Fruit fly (Drosophila melanogaster) whole organism, embryonic: ENCODE results near the gene NELF-B.

ENCODE experiments used
- BEAF-32 ChIP-seq: fragments of 200-800 bp; sonication (Bioruptor generic); optimal IDR thresholded peaks from 3 replicates; lab custom pipeline; 2017; ENCODE audit warnings: missing biosample characterization, missing genetic modification characterization, mild to moderate bottlenecking, moderate library complexity, missing genetic modification reagents
- CG10274 ChIP-seq: fragments of 200-800 bp; sonication (Bioruptor generic); optimal IDR thresholded peaks from 3 replicates; lab custom pipeline; 2017; ENCODE audit warnings: missing biosample characterization, mild to moderate bottlenecking, missing genetic modification characterization
- CG10959 ChIP-seq: fragments of 200-800 bp; sonication (Bioruptor generic); IDR thresholded peaks from 2 replicates; pipeline ENCODE4 v1.3.6; 2022; ENCODE audit warnings: missing biosample characterization, missing genetic modification characterization
- CG12104 ChIP-seq: fragments of 200-800 bp; sonication (Bioruptor generic); optimal IDR thresholded peaks from 3 replicates; lab custom pipeline; 2016; ENCODE audit warnings: missing biosample characterization, missing genetic modification characterization
- CG12155 ChIP-seq: fragments of 200-800 bp; sonication (Bioruptor generic); optimal IDR thresholded peaks from 3 replicates; lab custom pipeline; 2016; ENCODE audit warnings: missing biosample characterization, missing genetic modification characterization
- CG12219 ChIP-seq: fragments of 200-800 bp; sonication (Bioruptor generic); optimal IDR thresholded peaks from 3 replicates; lab custom pipeline; 2018; ENCODE audit warnings: missing biosample characterization, mild to moderate bottlenecking, missing genetic modification characterization
- CG13296 ChIP-seq: fragments of 200-800 bp; sonication (Bioruptor generic); optimal IDR thresholded peaks from 3 replicates; lab custom pipeline; 2018; ENCODE audit warnings: missing biosample characterization, mild to moderate bottlenecking, missing genetic modification characterization
- CG14860 ChIP-seq: fragments of 200-800 bp; sonication (Bioruptor generic); IDR thresholded peaks from 3 replicates; pipeline ENCODE4 v1.3.6; 2022; ENCODE audit warnings: missing biosample characterization, missing genetic modification characterization; ENCODE audit not compliant: partially characterized antibody
- CG15514 ChIP-seq: fragments of 200-800 bp; sonication (Bioruptor generic); optimal IDR thresholded peaks from 3 replicates; lab custom pipeline; 2017; ENCODE audit warnings: missing biosample characterization, missing genetic modification characterization, mild to moderate bottlenecking, moderate library complexity, missing genetic modification reagents
- CG16863 ChIP-seq: fragments of 200-800 bp; sonication (Bioruptor generic); optimal IDR thresholded peaks from 3 replicates; lab custom pipeline; 2016; ENCODE audit warnings: missing biosample characterization, missing genetic modification characterization
- CG17568 ChIP-seq: fragments of 200-800 bp; sonication (Bioruptor generic); optimal IDR thresholded peaks from 2 replicates; lab custom pipeline; 2018; ENCODE audit warnings: missing biosample characterization, mild to moderate bottlenecking, missing genetic modification characterization, moderate library complexity
- CG17612 ChIP-seq: fragments of 200-800 bp; sonication (Bioruptor generic); IDR thresholded peaks from 2 replicates; pipeline ENCODE4 v1.3.6; 2022; ENCODE audit warnings: missing biosample characterization, missing genetic modification characterization
- CG18476 ChIP-seq: fragments of 200-800 bp; sonication (Bioruptor generic); optimal IDR thresholded peaks from 2 replicates; lab custom pipeline; 2016; ENCODE audit warnings: missing biosample characterization, mild to moderate bottlenecking, missing genetic modification characterization
- CG2116 ChIP-seq: fragments of 200-800 bp; sonication (Bioruptor generic); optimal IDR thresholded peaks from 3 replicates; lab custom pipeline; 2018; ENCODE audit warnings: missing biosample characterization, mild to moderate bottlenecking, missing genetic modification characterization
- CG2678 ChIP-seq: fragments of 200-800 bp; sonication (Bioruptor generic); optimal IDR thresholded peaks from 3 replicates; lab custom pipeline; 2019; ENCODE audit warnings: missing biosample characterization, mild to moderate bottlenecking, missing genetic modification characterization, moderate library complexity
- CG32767 ChIP-seq: fragments of 200-800 bp; sonication (Bioruptor generic); IDR thresholded peaks from 2 replicates; pipeline ENCODE4 v1.3.6; 2022; ENCODE audit warnings: missing biosample characterization, missing genetic modification characterization
- CG32772 ChIP-seq: fragments of 200-800 bp; sonication (Bioruptor generic); IDR thresholded peaks from 2 replicates; pipeline ENCODE4 v1.3.6; 2022; ENCODE audit warnings: missing biosample characterization, missing genetic modification characterization
- CG3407 ChIP-seq: fragments of 200-800 bp; sonication (Bioruptor generic); optimal IDR thresholded peaks from 2 replicates; lab custom pipeline; 2018; ENCODE audit warnings: missing biosample characterization, mild to moderate bottlenecking, missing genetic modification characterization
- CG4282 ChIP-seq: fragments of 200-800 bp; sonication (Bioruptor generic); optimal IDR thresholded peaks from 2 replicates; lab custom pipeline; 2016; ENCODE audit warnings: missing biosample characterization, missing genetic modification characterization
- CG4707 ChIP-seq: fragments of 200-800 bp; sonication (Bioruptor generic); optimal IDR thresholded peaks from 2 replicates; lab custom pipeline; 2018; ENCODE audit warnings: missing biosample characterization, mild to moderate bottlenecking, missing genetic modification characterization, moderate library complexity
- CG6854 ChIP-seq: fragments of 200-800 bp; sonication (Bioruptor generic); optimal IDR thresholded peaks from 3 replicates; lab custom pipeline; 2017; ENCODE audit warnings: missing biosample characterization, mild to moderate bottlenecking, missing genetic modification characterization
- CG7372 ChIP-seq: fragments of 200-800 bp; sonication (Bioruptor generic); IDR thresholded peaks from 2 replicates; pipeline ENCODE4 v1.3.6; 2022; ENCODE audit warnings: missing biosample characterization, missing genetic modification characterization
- CG7928 ChIP-seq: fragments of 200-800 bp; sonication (Bioruptor generic); optimal IDR thresholded peaks from 2 replicates; lab custom pipeline; 2017; ENCODE audit warnings: missing biosample characterization, mild to moderate bottlenecking, missing genetic modification characterization
- CG8359 ChIP-seq: fragments of 200-800 bp; sonication (Bioruptor generic); optimal IDR thresholded peaks from 2 replicates; lab custom pipeline; 2017; ENCODE audit warnings: missing biosample characterization, mild to moderate bottlenecking, missing genetic modification characterization, borderline replicate concordance
- Deaf1 ChIP-seq: fragments of 200-800 bp; optimal IDR thresholded peaks from 3 replicates; lab custom pipeline; 2019; ENCODE audit warnings: missing biosample characterization, mild to moderate bottlenecking, missing genetic modification characterization, moderate library complexity
- Dip2 ChIP-seq: fragments of 200-800 bp; sonication (Bioruptor generic); IDR thresholded peaks from 2 replicates; pipeline ENCODE4 v1.3.6; 2022; ENCODE audit warnings: missing biosample characterization, missing genetic modification characterization
- Eip74EF ChIP-seq, 2 experiments: fragments of 200-800 bp in 1 of 2; fragments of >200 bp in 1 of 2; sonication (Bioruptor generic) in 1 of 2; optimal IDR thresholded peaks; 2 replicates each; lab custom pipeline; 2017 to 2019; ENCODE audit warnings: missing biosample characterization in 2 of 2, missing genetic modification characterization in 2 of 2, mild to moderate bottlenecking in 1 of 2, moderate library complexity in 1 of 2
- Hr3 ChIP-seq: fragments of 200-800 bp; sonication (Bioruptor generic); optimal IDR thresholded peaks from 3 replicates; lab custom pipeline; 2016; ENCODE audit warnings: missing biosample characterization, missing genetic modification characterization
- MESR4 ChIP-seq: fragments of 200-800 bp; sonication (Bioruptor generic); optimal IDR thresholded peaks from 2 replicates; lab custom pipeline; 2018; ENCODE audit warnings: missing biosample characterization, mild to moderate bottlenecking, missing genetic modification characterization, moderate library complexity
- Mad ChIP-seq: fragments of 200-800 bp; sonication (Bioruptor generic); optimal IDR thresholded peaks from 2 replicates; lab custom pipeline; 2016; ENCODE audit warnings: missing biosample characterization, missing genetic modification characterization
- Ptx1 ChIP-seq: fragments of 200-800 bp; sonication (Bioruptor generic); IDR thresholded peaks from 2 replicates; pipeline ENCODE4 v1.3.6; 2022; ENCODE audit warnings: missing biosample characterization, missing genetic modification characterization
- Spps ChIP-seq: fragments of 200-800 bp; sonication (Bioruptor generic); optimal IDR thresholded peaks from 2 replicates; lab custom pipeline; 2018; ENCODE audit warnings: missing biosample characterization, mild to moderate bottlenecking, missing genetic modification characterization
- az2 ChIP-seq: fragments of 200-800 bp; sonication (Bioruptor generic); optimal IDR thresholded peaks from 3 replicates; lab custom pipeline; 2016; ENCODE audit warnings: missing biosample characterization, missing genetic modification characterization
- chinmo ChIP-seq: fragments of 200-800 bp; sonication (Bioruptor generic); IDR thresholded peaks from 4 replicates; pipeline ENCODE4 v1.3.6; 2022; ENCODE audit warnings: missing biosample characterization, missing genetic modification characterization; ENCODE audit not compliant: partially characterized antibody
- chm ChIP-seq: fragments of 200-800 bp; sonication (Bioruptor generic); IDR thresholded peaks from 2 replicates; pipeline ENCODE4 v1.3.6; 2022; ENCODE audit warnings: missing biosample characterization, missing genetic modification characterization
- chn ChIP-seq: fragments of 200-800 bp; sonication (Bioruptor generic); optimal IDR thresholded peaks from 2 replicates; lab custom pipeline; 2016; ENCODE audit warnings: missing biosample characterization, missing genetic modification characterization
- kni ChIP-seq: fragments of 200-800 bp; sonication (Bioruptor generic); optimal IDR thresholded peaks from 3 replicates; lab custom pipeline; 2017; ENCODE audit warnings: mild to moderate bottlenecking, missing biosample characterization, missing genetic modification reagents, missing genetic modification characterization
- pros ChIP-seq: fragments of 200-800 bp; sonication (Bioruptor generic); optimal IDR thresholded peaks from 3 replicates; lab custom pipeline; 2019; ENCODE audit warnings: missing biosample characterization, mild to moderate bottlenecking, missing genetic modification characterization, moderate library complexity
- psq ChIP-seq: fragments of 200-800 bp; sonication (Bioruptor generic); optimal IDR thresholded peaks from 2 replicates; lab custom pipeline; 2017; ENCODE audit warnings: missing biosample characterization, missing genetic modification characterization
- rib ChIP-seq: fragments of 200-800 bp; sonication (Bioruptor generic); IDR thresholded peaks from 2 replicates; pipeline ENCODE4 v1.3.6; 2022; ENCODE audit warnings: missing biosample characterization, missing genetic modification characterization
- sc ChIP-seq, 3 experiments: fragments of >200 bp in 2 of 3; fragments of 200-800 bp in 1 of 3; sonication (Bioruptor generic) in 1 of 3; optimal IDR thresholded peaks; 2 replicates in 2 of 3; 3 replicates in 1 of 3; lab custom pipeline; 2017; ENCODE audit warnings: mild to moderate bottlenecking in 1 of 3, missing biosample characterization in 1 of 3, missing genetic modification characterization in 1 of 3, missing genetic modification reagents in 1 of 3
- sens ChIP-seq: fragments of 200-800 bp; sonication (Bioruptor generic); peaks from one replicate; lab custom pipeline; 2016; ENCODE audit warnings: missing biosample characterization, missing genetic modification characterization
- shn ChIP-seq: fragments of 200-800 bp; sonication (Bioruptor generic); optimal IDR thresholded peaks from 3 replicates; lab custom pipeline; 2016; ENCODE audit warnings: missing biosample characterization, missing genetic modification characterization
- slou ChIP-seq: fragments of 200-800 bp; sonication (Bioruptor generic); optimal IDR thresholded peaks from 3 replicates; lab custom pipeline; 2016; ENCODE audit warnings: missing biosample characterization, missing genetic modification characterization
- stc ChIP-seq: fragments of 200-800 bp; sonication (Bioruptor generic); IDR thresholded peaks from 2 replicates; pipeline ENCODE4 v1.3.6; 2022; ENCODE audit warnings: missing biosample characterization, missing genetic modification characterization
- stwl ChIP-seq: fragments of 200-800 bp; sonication (Bioruptor generic); optimal IDR thresholded peaks from 3 replicates; lab custom pipeline; 2018; ENCODE audit warnings: missing biosample characterization, mild to moderate bottlenecking, missing genetic modification characterization, moderate library complexity
- ttk ChIP-seq: fragments of 200-800 bp; sonication (Bioruptor generic); IDR thresholded peaks from 2 replicates; pipeline ENCODE4 v2.1.2; 2022; ENCODE audit warnings: missing biosample characterization, missing genetic modification characterization
- unc-4 ChIP-seq: fragments of 200-800 bp; sonication (Bioruptor generic); IDR thresholded peaks from 2 replicates; pipeline ENCODE4 v1.3.6; 2022; ENCODE audit warnings: missing biosample characterization, missing genetic modification characterization; ENCODE audit not compliant: partially characterized antibody

NELF-B gene

dm6 chrX:7735262-7735661 lies 7.1 kb upstream of the NELF-B start (continued):
- peak; percentile 98 for TF ChIP-seq CG4707
- no peak for TF ChIP-seq Mad
- TF ChIP-seq CG4282 (GFP tag; lab: Kevin White, UChicago) = peak; percentile 71
- TF ChIP-seq CG3407 (GFP tag; lab: Kevin White, UChicago) = no peak
- no peak for TF ChIP-seq CG16863 (GFP tag; lab: Kevin White, UChicago)
- TF ChIP-seq CG6854 = no peak
- TF ChIP-seq CG10959 (GFP tag; lab: Robert Waterston, UW) = no peak
- no peak for TF ChIP-seq az2 (GFP tag; lab: Kevin White, UChicago)
- TF ChIP-seq BEAF-32 (GFP tag; lab: Kevin White, UChicago) = no peak
- TF ChIP-seq chm (GFP tag; lab: Robert Waterston, UW) = no peak
- peak; percentile 55 for TF ChIP-seq sens (GFP tag; lab: Kevin White, UChicago)
- no peak for TF ChIP-seq CG32767
- no peak for TF ChIP-seq sc (optimal IDR thresholded peaks at IDR 0.05; lab: Kevin White, UChicago)
- TF ChIP-seq sc (GFP tag; optimal IDR thresholded peaks at IDR 0.05; lab: Kevin White, UChicago) = no peak
- TF ChIP-seq slou (GFP tag; lab: Kevin White, UChicago) = no peak
- TF ChIP-seq CG2116 (GFP tag; lab: Kevin White, UChicago) = peak; percentile 1
- no peak for TF ChIP-seq CG8359 (GFP tag; lab: Kevin White, UChicago)
- TF ChIP-seq CG12155 (GFP tag; lab: Kevin White, UChicago) = no peak
- TF ChIP-seq CG7928 (GFP tag; lab: Kevin White, UChicago) = peak; percentile 82
- no peak for TF ChIP-seq psq
- no peak for TF ChIP-seq CG15514 (GFP tag; lab: Kevin White, UChicago)
- no peak for TF ChIP-seq CG17612 (GFP tag; lab: Robert Waterston, UW)
- TF ChIP-seq, all 482 proteins: peak for 18

dm6 chrX:7734131-7734930 lies 6.2 kb upstream of the NELF-B start, which contains the start of the genes Pdp and Rab39:
Pdp (minus strand) TSS chrX:7734651.
Rab39 (plus strand) TSS chrX:7734923.
- TF ChIP-seq rib (GFP tag; lab: Robert Waterston, UW) (no peak), kni (no peak), CG18476 (GFP tag; lab: Kevin White, UChicago) (peak; percentile 68), stc (GFP tag; lab: Robert Waterston, UW) (0 out of 2 replicates have a peak, but pooled peaks have one; percentile 50), CG17568 (no peak), pros (GFP tag; lab: Kevin White, UChicago) (no peak), CG12104 (GFP tag; lab: Kevin White, UChicago) (peak; percentile 33), Hr3 (GFP tag; lab: Kevin White, UChicago) (peak; percentile 80), CG13296 (GFP tag; lab: Kevin White, UChicago) (peak; percentile 53), CG17612 (GFP tag; lab: Robert Waterston, UW) (0 out of 2 replicates have a peak, but pooled peaks have one; percentile 41), stwl (tag; lab: Kevin White, UChicago) (peak; percentile 49), CG7372 (GFP tag; lab: Robert Waterston, UW) (peak; percentile 77), Eip74EF (GFP tag; optimal IDR thresholded peaks at IDR 0.05; lab: Kevin White, UChicago) (no peak), CG12219 (peak; percentile 52), Ptx1 (GFP tag; lab: Robert Waterston, UW) (peak; percentile 84; the same call in 1 of the 2 replicates), CG10274 (GFP tag; lab: Kevin White, UChicago) (peak; percentile 20), CG32772 (peak; percentile 77), CG14860 (GFP tag; lab: Robert Waterston, UW) (peak; percentile 91), Dip2 (no peak), chn (GFP tag; lab: Kevin White, UChicago) (peak; percentile 70), unc-4 (GFP tag; lab: Robert Waterston, UW) (peak; percentile 90), Deaf1 (tag; lab: Kevin White, UChicago) (peak; percentile 28), Spps (peak; percentile 53), CG2678 (tag; lab: Kevin White, UChicago) (peak; percentile 82), ttk (peak; percentile 63), shn (GFP tag; lab: Kevin White, UChicago) (peak; percentile 44), chinmo (GFP tag; lab: Robert Waterston, UW) (0 out of 4 replicates have a peak, but pooled peaks have one; percentile 57), MESR4 (GFP tag; lab: Kevin White, UChicago) (peak; percentile 73)
